Worm (Caenorhabditis elegans) whole organism, young adult: ENCODE measurements around the gene R07E5.4.
"Not testable (repeated sequence)": the region's sequence is repeated elsewhere in the genome, so short reads cannot be mapped to it uniquely, and the experiment has no call there.

ENCODE experiments used
- B0261.1 ChIP-seq: sonication (generic microtip); optimal IDR thresholded peaks from 2 replicates; lab custom pipeline; 2016; ENCODE audit warnings: mild to moderate bottlenecking, missing genetic modification characterization, moderate library complexity, missing compliant biosample characterization
- C17E4.6 ChIP-seq: fragments of 200-800 bp; sonication (Bioruptor generic); IDR thresholded peaks from 2 replicates; pipeline ENCODE4 v1.3.6; 2022; ENCODE audit warnings: missing genetic modification reagents, missing genetic modification characterization, missing compliant biosample characterization
- D2030.7 ChIP-seq: fragments of 200-800 bp; sonication (Bioruptor generic); IDR thresholded peaks from 2 replicates; pipeline ENCODE4 v1.3.6; 2022; ENCODE audit warnings: missing genetic modification reagents, missing genetic modification characterization, missing compliant biosample characterization
- F22D6.2 ChIP-seq: sonication (generic microtip); optimal IDR thresholded peaks from 2 replicates; lab custom pipeline; 2016; ENCODE audit warnings: mild to moderate bottlenecking, missing genetic modification characterization, missing compliant biosample characterization
- F23B12.7 ChIP-seq: sonication (generic microtip); optimal IDR thresholded peaks from 2 replicates; lab custom pipeline; 2017; ENCODE audit warnings: missing genetic modification characterization, mild to moderate bottlenecking, missing compliant biosample characterization, antibody characterized with exemption, moderate library complexity; ENCODE audit not compliant: insufficient read depth
- F33H1.4 ChIP-seq: fragments of 200-800 bp; sonication (Bioruptor generic); IDR thresholded peaks from 2 replicates; pipeline ENCODE4 v1.3.6; 2022; ENCODE audit warnings: missing genetic modification reagents, missing genetic modification characterization, missing compliant biosample characterization
- F37B4.10 ChIP-seq: fragments of 200-800 bp; sonication (Bioruptor generic); IDR thresholded peaks from 2 replicates; pipeline ENCODE4 v1.3.6; 2022; ENCODE audit warnings: missing genetic modification characterization, missing compliant biosample characterization
- K11D2.4 ChIP-seq: fragments of 200-800 bp; sonication (Bioruptor generic); IDR thresholded peaks from 2 replicates; pipeline ENCODE4 v1.3.6; 2022; ENCODE audit warnings: missing genetic modification reagents, missing genetic modification characterization, missing compliant biosample characterization
- K12H6.12 ChIP-seq: fragments of 200-800 bp; sonication (Bioruptor generic); optimal IDR thresholded peaks from 2 replicates; lab custom pipeline; 2018; ENCODE audit warnings: mild to moderate bottlenecking, missing genetic modification characterization, missing compliant biosample characterization
- Y56A3A.18 ChIP-seq: fragments of 200-800 bp; sonication (Bioruptor generic); IDR thresholded peaks from 2 replicates; pipeline ENCODE4 v1.3.6; 2022; ENCODE audit warnings: missing genetic modification reagents, missing genetic modification characterization, missing compliant biosample characterization
- Y95B8A.8 ChIP-seq: fragments of 200-800 bp; sonication (Bioruptor generic); IDR thresholded peaks from 2 replicates; pipeline ENCODE4 v1.3.6; 2022; ENCODE audit warnings: missing genetic modification reagents, missing genetic modification characterization, missing compliant biosample characterization
- ZK185.1 ChIP-seq: sonication (generic microtip); optimal IDR thresholded peaks from 2 replicates; lab custom pipeline; 2016; ENCODE audit warnings: mild to moderate bottlenecking, missing genetic modification characterization, missing compliant biosample characterization; ENCODE audit not compliant: poor library complexity, severe bottlenecking
- atf-7 ChIP-seq: sonication (generic microtip); optimal IDR thresholded peaks from 2 replicates; lab custom pipeline; 2017; ENCODE audit warnings: mild to moderate bottlenecking, missing genetic modification characterization, missing compliant biosample characterization
- attf-5 ChIP-seq: fragments of 200-800 bp; sonication (Bioruptor generic); optimal IDR thresholded peaks from 2 replicates; lab custom pipeline; 2018; ENCODE audit warnings: mild to moderate bottlenecking, missing genetic modification characterization, missing compliant biosample characterization
- cebp-2 ChIP-seq: fragments of 200-800 bp; sonication (Bioruptor generic); IDR thresholded peaks from 2 replicates; pipeline ENCODE4 v1.3.6; 2022; ENCODE audit warnings: missing genetic modification characterization, missing compliant biosample characterization
- ceh-40 ChIP-seq: fragments of 200-800 bp; sonication (Bioruptor generic); IDR thresholded peaks from 2 replicates; pipeline ENCODE4 v1.3.6; 2022; ENCODE audit warnings: missing genetic modification characterization, missing compliant biosample characterization
- chd-7 ChIP-seq: sonication (generic microtip); optimal IDR thresholded peaks from 2 replicates; lab custom pipeline; 2016; ENCODE audit warnings: mild to moderate bottlenecking, missing genetic modification characterization, moderate library complexity, missing compliant biosample characterization
- die-1 ChIP-seq: sonication (generic microtip); optimal IDR thresholded peaks from 2 replicates; lab custom pipeline; 2016; ENCODE audit warnings: missing genotype, mild to moderate bottlenecking, missing genetic modification characterization, missing compliant biosample characterization
- dox-1 ChIP-seq: fragments of 200-800 bp; sonication (Bioruptor generic); IDR thresholded peaks from 2 replicates; pipeline ENCODE4 v1.3.6; 2022; ENCODE audit warnings: missing genetic modification reagents, missing genetic modification characterization, missing compliant biosample characterization
- egrh-3 ChIP-seq: fragments of 200-800 bp; sonication (Bioruptor generic); IDR thresholded peaks from 2 replicates; pipeline ENCODE4 v1.3.6; 2022; ENCODE audit warnings: missing genetic modification reagents, missing genetic modification characterization, missing compliant biosample characterization
- ekl-4 ChIP-seq: fragments of 200-800 bp; sonication (Bioruptor generic); IDR thresholded peaks from 2 replicates; pipeline ENCODE4 v1.3.6; 2022; ENCODE audit warnings: missing genetic modification reagents, missing genetic modification characterization, missing compliant biosample characterization
- fkh-3 ChIP-seq: sonication (generic microtip); optimal IDR thresholded peaks from 2 replicates; lab custom pipeline; 2016; ENCODE audit warnings: mild to moderate bottlenecking, missing genetic modification characterization, missing compliant biosample characterization
- him-1 ChIP-seq: sonication (generic microtip); optimal IDR thresholded peaks from 2 replicates; lab custom pipeline; 2016; ENCODE audit warnings: missing genotype, missing genetic modification reagents, missing genetic modification characterization, missing compliant biosample characterization
- hmg-1.2 ChIP-seq: fragments of 200-800 bp; sonication (Bioruptor generic); IDR thresholded peaks from 2 replicates; pipeline ENCODE4 v1.3.6; 2022; ENCODE audit warnings: missing genetic modification reagents, missing genetic modification characterization, missing compliant biosample characterization
- hmg-20 ChIP-seq: fragments of 200-800 bp; sonication (Bioruptor generic); IDR thresholded peaks from 2 replicates; pipeline ENCODE4 v1.3.6; 2022; ENCODE audit warnings: missing genetic modification reagents, missing genetic modification characterization, missing compliant biosample characterization
- hsf-1 ChIP-seq: fragments of 200-800 bp; sonication (Bioruptor generic); IDR thresholded peaks from 2 replicates; pipeline ENCODE4 v1.3.6; 2022; ENCODE audit warnings: missing genetic modification reagents, missing genetic modification characterization, missing compliant biosample characterization
- lag-1 ChIP-seq: fragments of 200-800 bp; sonication (Bioruptor generic); IDR thresholded peaks from 2 replicates; pipeline ENCODE4 v1.3.6; 2022; ENCODE audit warnings: missing genetic modification reagents, missing genetic modification characterization, missing compliant biosample characterization
- let-526 ChIP-seq: fragments of 200-800 bp; sonication (Bioruptor generic); IDR thresholded peaks from 2 replicates; pipeline ENCODE4 v1.3.6; 2022; ENCODE audit warnings: missing genetic modification reagents, missing genetic modification characterization, missing compliant biosample characterization
- let-607 ChIP-seq, 2 experiments: fragments of 200-800 bp in 1 of 2; sonication (Bioruptor generic) in 1 of 2; sonication (generic microtip) in 1 of 2; optimal IDR thresholded peaks; 2 replicates each; lab custom pipeline; 2016 to 2018; ENCODE audit warnings: mild to moderate bottlenecking in 2 of 2, missing compliant biosample characterization in 2 of 2, missing genetic modification characterization in 2 of 2, moderate library complexity in 2 of 2, missing genotype in 1 of 2
- madf-3 ChIP-seq: fragments of 200-800 bp; sonication (Bioruptor generic); IDR thresholded peaks from 2 replicates; pipeline ENCODE4 v1.3.6; 2022; ENCODE audit warnings: missing genetic modification reagents, missing genetic modification characterization, missing compliant biosample characterization
- madf-6 ChIP-seq: fragments of 200-800 bp; sonication (Bioruptor generic); IDR thresholded peaks from 2 replicates; pipeline ENCODE4 v1.3.6; 2022; ENCODE audit warnings: missing genetic modification reagents, missing genetic modification characterization, missing compliant biosample characterization
- nfyb-1 ChIP-seq: fragments of 200-800 bp; sonication (Bioruptor generic); IDR thresholded peaks from 2 replicates; pipeline ENCODE4 v1.3.6; 2022; ENCODE audit warnings: missing genetic modification reagents, missing genetic modification characterization, missing compliant biosample characterization
- nhr-80 ChIP-seq: sonication (generic microtip); optimal IDR thresholded peaks from 2 replicates; lab custom pipeline; 2016; ENCODE audit warnings: missing genetic modification characterization, missing compliant biosample characterization
- nhr-90 ChIP-seq: sonication (generic microtip); optimal IDR thresholded peaks from 2 replicates; lab custom pipeline; 2016; ENCODE audit warnings: missing genotype, mild to moderate bottlenecking, missing genetic modification characterization, missing compliant biosample characterization
- rcor-1 ChIP-seq: fragments of 200-800 bp; sonication (Bioruptor generic); IDR thresholded peaks from 2 replicates; pipeline ENCODE4 v1.3.6; 2022; ENCODE audit warnings: missing genetic modification reagents, missing genetic modification characterization, missing compliant biosample characterization
- rec-8 ChIP-seq, 2 experiments: sonication (generic microtip); optimal IDR thresholded peaks; 2 replicates each; lab custom pipeline; 2016; ENCODE audit warnings: mild to moderate bottlenecking in 2 of 2, missing genetic modification characterization in 2 of 2, missing genetic modification reagents in 2 of 2, missing genotype in 2 of 2, missing biosample characterization in 1 of 2, missing compliant biosample characterization in 1 of 2, moderate library complexity in 1 of 2
- repo-1 ChIP-seq: sonication (generic microtip); optimal IDR thresholded peaks from 2 replicates; lab custom pipeline; 2017; ENCODE audit warnings: mild to moderate bottlenecking, missing genetic modification characterization, missing compliant biosample characterization
- rpc-1 ChIP-seq, 2 experiments: fragments of 150-350 bp in 1 of 2; sonication (generic microtip) in 1 of 2; optimal IDR thresholded peaks; 2 replicates each; lab custom pipeline; 2014 to 2018; ENCODE audit warnings: missing biosample characterization in 1 of 2, missing genetic modification characterization in 1 of 2, missing genetic modification reagents in 1 of 2, missing genotype in 1 of 2
- snpc-4 ChIP-seq, 5 experiments: fragments of 150-350 bp in 1 of 5; sonication (generic microtip) in 4 of 5; optimal IDR thresholded peaks; 2 replicates each; lab custom pipeline; 2014 to 2018; ENCODE audit warnings: missing genetic modification characterization in 5 of 5, missing biosample characterization in 3 of 5, antibody characterized with exemption in 2 of 5, mild to moderate bottlenecking in 2 of 5, missing compliant biosample characterization in 2 of 5, missing genotype in 2 of 5, moderate library complexity in 2 of 5, missing genetic modification reagents in 1 of 5
- tbp1 ChIP-seq: fragments of 200-800 bp; sonication (Bioruptor generic); optimal IDR thresholded peaks from 2 replicates; lab custom pipeline; 2018; ENCODE audit warnings: mild to moderate bottlenecking, missing genetic modification characterization, missing compliant biosample characterization
- ztf-18 ChIP-seq: sonication (generic microtip); optimal IDR thresholded peaks from 2 replicates; lab custom pipeline; 2016; ENCODE audit warnings: missing genotype, mild to moderate bottlenecking, missing genetic modification characterization, missing compliant biosample characterization
- ztf-25 ChIP-seq: fragments of 200-800 bp; sonication (Bioruptor generic); IDR thresholded peaks from 2 replicates; pipeline ENCODE4 v1.3.6; 2022; ENCODE audit warnings: missing genetic modification reagents, missing genetic modification characterization, missing compliant biosample characterization
- ztf-26 ChIP-seq: sonication (generic microtip); optimal IDR thresholded peaks from 2 replicates; lab custom pipeline; 2017; ENCODE audit warnings: missing genetic modification characterization, missing compliant biosample characterization
- ztf-28 ChIP-seq: fragments of 200-800 bp; sonication (Bioruptor generic); IDR thresholded peaks from 2 replicates; pipeline ENCODE4 v1.3.6; 2022; ENCODE audit warnings: missing genetic modification reagents, missing genetic modification characterization, missing compliant biosample characterization

R07E5.4 gene

ce11 chrIII:4367649-4368048 is 26.9 kb upstream of the R07E5.4 start, which contains the start of gene ckb-2 (continued):
- TF ChIP-seq lag-1 = no peak
- TF ChIP-seq hmg-20 (GFP tag; lab: Robert Waterston, UW) = no peak

DNA sequence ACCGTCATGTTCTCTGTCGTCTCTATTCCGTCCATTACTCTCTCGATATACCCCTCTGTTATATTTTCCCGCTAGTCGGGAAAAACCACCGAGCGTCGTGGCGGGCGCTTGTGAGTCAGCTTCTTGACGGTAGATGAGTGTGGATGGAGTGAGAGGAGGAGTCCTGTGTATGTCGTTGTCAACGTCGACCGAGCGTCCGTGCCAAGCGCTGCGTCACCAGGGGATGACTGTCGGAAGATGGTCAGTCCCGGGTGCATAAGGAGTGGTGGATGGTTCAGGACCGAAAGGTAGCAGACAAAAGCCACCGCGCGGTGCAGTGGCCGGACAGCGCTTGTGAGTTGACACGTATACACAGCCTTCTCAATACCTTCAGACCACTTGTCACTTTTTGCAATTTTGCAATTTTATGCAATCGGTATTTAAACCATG is 25.2 kb upstream of the R07E5.4 start:
- TF ChIP-seq nhr-90 (tag; lab: Kevin White, UChicago) (peak; percentile 40), ceh-40 (GFP tag; lab: Robert Waterston, UW) (peak; percentile 51; the same call in 1 of the 2 replicates), ztf-18 (peak; percentile 65), B0261.1 (tag; lab: Kevin White, UChicago) (peak; percentile 71), F33H1.4 (GFP tag; lab: Robert Waterston, UW) (peak; percentile 45; the same call in 1 of the 2 replicates), ztf-25 (GFP tag; lab: Robert Waterston, UW) (peak; percentile 48; the same call in 1 of the 2 replicates), fkh-3 (tag; lab: Kevin White, UChicago) (peak; percentile 55), madf-3 (GFP tag; lab: Robert Waterston, UW) (0 out of 2 replicates have a peak, but pooled peaks have one; percentile 42), ztf-26 (tag; lab: Kevin White, UChicago) (peak; percentile 56), F37B4.10 (GFP tag; lab: Robert Waterston, UW) (0 out of 2 replicates have a peak, but pooled peaks have one; percentile 22), atf-7 (tag; lab: Kevin White, UChicago) (peak; percentile 24), tbp1 (GFP tag; lab: Kevin White, UChicago) (peak; percentile 79), nhr-80 (tag; lab: Kevin White, UChicago) (peak; percentile 60), attf-5 (GFP tag; lab: Kevin White, UChicago) (peak; percentile 58), dox-1 (GFP tag; lab: Robert Waterston, UW) (peak; percentile 94), let-526 (GFP tag; lab: Robert Waterston, UW) (peak; percentile 4; the same call in 1 of the 2 replicates), let-607 (tag; optimal IDR thresholded peaks at IDR 0.05; lab: Kevin White, UChicago) (peak in 1 of 2 experiments; percentile 45), egrh-3 (GFP tag; lab: Robert Waterston, UW) (peak; percentile 78), snpc-4 (tag; optimal IDR thresholded peaks at IDR 0.05; lab: Kevin White, UChicago) (peak in 2 of 4 experiments; percentile 44 to 65), F23B12.7 (tag; lab: Kevin White, UChicago) (peak; percentile 47), Y95B8A.8 (GFP tag; lab: Robert Waterston, UW) (0 out of 2 replicates have a peak, but pooled peaks have one; percentile 53), K12H6.12 (tag; lab: Kevin White, UChicago) (peak; percentile 80), ztf-28 (GFP tag; lab: Robert Waterston, UW) (0 out of 2 replicates have a peak, but pooled peaks have one; percentile 40), ZK185.1 (tag; lab: Kevin White, UChicago) (peak; percentile 77), ekl-4 (GFP tag; lab: Robert Waterston, UW) (peak; percentile 64; the same call in 1 of the 2 replicates), F22D6.2 (tag; lab: Kevin White, UChicago) (peak; percentile 1), repo-1 (tag; lab: Kevin White, UChicago) (peak; percentile 74), rpc-1 (optimal IDR thresholded peaks at IDR 0.05; lab: Kevin White, UChicago) (peak; percentile 69), rpc-1 (tag; optimal IDR thresholded peaks at IDR 0.05; lab: Kevin White, UChicago) (peak; percentile 66), D2030.7 (peak; percentile 85), C17E4.6 (GFP tag; lab: Robert Waterston, UW) (peak; percentile 67; the same call in 1 of the 2 replicates), hmg-1.2 (GFP tag; lab: Robert Waterston, UW) (peak; percentile 85), die-1 (tag; lab: Kevin White, UChicago) (peak; percentile 39), rcor-1 (peak; percentile 85), nfyb-1 (GFP tag; lab: Robert Waterston, UW) (peak; percentile 84), chd-7 (tag; lab: Kevin White, UChicago) (peak; percentile 35), Y56A3A.18 (GFP tag; lab: Robert Waterston, UW) (peak; percentile 62; the same call in 1 of the 2 replicates), rec-8 (tag; optimal IDR thresholded peaks at IDR 0.05; lab: Kevin White, UChicago) (peak in 1 of 2 experiments; percentile 32), cebp-2 (0 out of 2 replicates have a peak, but pooled peaks have one; percentile 7), madf-6 (GFP tag; lab: Robert Waterston, UW) (peak; percentile 72; the same call in 1 of the 2 replicates), him-1 (peak; percentile 6), hsf-1 (0 out of 2 replicates have a peak, but pooled peaks have one; percentile 59), K11D2.4 (peak; percentile 49; the same call in 1 of the 2 replicates)
- not testable (repeated sequence) for TF ChIP-seq snpc-4 (GFP tag; optimal IDR thresholded peaks at IDR 0.05; lab: Kevin White, UChicago)
